Fruit fly (Drosophila melanogaster) whole organism, adult: ENCODE results near the gene kug.

Source experiments
- CG11617 ChIP-seq: fragments of 200-800 bp; sonication (Bioruptor generic); optimal IDR thresholded peaks from 2 replicates; lab custom pipeline; 2017; ENCODE audit warnings: mild to moderate bottlenecking, missing biosample characterization, missing genetic modification reagents, missing genetic modification characterization
- CG12768 ChIP-seq: fragments of 200-800 bp; sonication (Bioruptor generic); optimal IDR thresholded peaks from 2 replicates; lab custom pipeline; 2017; ENCODE audit warnings: missing biosample characterization, missing genetic modification characterization, mild to moderate bottlenecking, moderate library complexity, missing genetic modification reagents
- CG14711 ChIP-seq: fragments of 200-800 bp; sonication (Bioruptor generic); optimal IDR thresholded peaks from 2 replicates; lab custom pipeline; 2018; ENCODE audit warnings: missing biosample characterization, mild to moderate bottlenecking, missing genetic modification characterization, moderate library complexity
- CG1620 ChIP-seq: fragments of 200-800 bp; sonication (Bioruptor generic); optimal IDR thresholded peaks from 2 replicates; lab custom pipeline; 2016; ENCODE audit warnings: missing biosample characterization, missing genetic modification characterization
- CG33017 ChIP-seq: fragments of 200-800 bp; sonication (Bioruptor generic); optimal IDR thresholded peaks from 2 replicates; lab custom pipeline; 2018; ENCODE audit warnings: missing biosample characterization, mild to moderate bottlenecking, missing genetic modification characterization, moderate library complexity
- CG5204 ChIP-seq: fragments of 200-800 bp; sonication (Bioruptor generic); optimal IDR thresholded peaks from 2 replicates; lab custom pipeline; 2016; ENCODE audit warnings: missing biosample characterization, missing genetic modification characterization
- CG7045 ChIP-seq: fragments of 200-800 bp; sonication (Bioruptor generic); optimal IDR thresholded peaks from 2 replicates; lab custom pipeline; 2017; ENCODE audit warnings: missing biosample characterization, mild to moderate bottlenecking, missing genetic modification characterization
- CG7101 ChIP-seq: fragments of 200-800 bp; sonication (Bioruptor generic); optimal IDR thresholded peaks from 2 replicates; lab custom pipeline; 2018; ENCODE audit warnings: missing biosample characterization, mild to moderate bottlenecking, missing genetic modification characterization, moderate library complexity
- Clk ChIP-seq: fragments of 200-800 bp; sonication (Bioruptor generic); optimal IDR thresholded peaks from 2 replicates; lab custom pipeline; 2017; ENCODE audit warnings: missing biosample characterization, missing genetic modification characterization
- Crg-1 ChIP-seq: fragments of 200-800 bp; sonication (Bioruptor generic); optimal IDR thresholded peaks from 2 replicates; lab custom pipeline; 2016; ENCODE audit warnings: missing biosample characterization, missing genetic modification characterization
- Hr96 ChIP-seq: fragments of 200-800 bp; sonication (Bioruptor generic); optimal IDR thresholded peaks from 2 replicates; lab custom pipeline; 2016; ENCODE audit warnings: missing biosample characterization, missing genetic modification characterization
- Mnt ChIP-seq: fragments of 200-800 bp; sonication (Bioruptor generic); optimal IDR thresholded peaks from 2 replicates; lab custom pipeline; 2016; ENCODE audit warnings: missing biosample characterization, mild to moderate bottlenecking, missing genetic modification characterization
- bab1 ChIP-seq: fragments of 200-800 bp; sonication (Bioruptor generic); optimal IDR thresholded peaks from 3 replicates; lab custom pipeline; 2019; ENCODE audit warnings: missing biosample characterization, mild to moderate bottlenecking, missing genetic modification characterization, moderate library complexity
- cic ChIP-seq: fragments of 200-800 bp; sonication (Bioruptor generic); optimal IDR thresholded peaks from 2 replicates; lab custom pipeline; 2017; ENCODE audit warnings: missing biosample characterization, mild to moderate bottlenecking, missing genetic modification characterization, moderate library complexity
- cnc ChIP-seq, 2 experiments: fragments of >200 bp; optimal IDR thresholded peaks; 2 replicates each; lab custom pipeline; 2017
- kay ChIP-seq: fragments of 200-800 bp; sonication (Bioruptor generic); peaks from one replicate; lab custom pipeline; 2016; ENCODE audit warnings: missing biosample characterization, missing genetic modification characterization, borderline replicate concordance
- ovo ChIP-seq: fragments of 200-800 bp; sonication (Bioruptor generic); optimal IDR thresholded peaks from 2 replicates; lab custom pipeline; 2016; ENCODE audit warnings: missing biosample characterization, missing genetic modification characterization
- pad ChIP-seq: fragments of 200-800 bp; sonication (Bioruptor generic); optimal IDR thresholded peaks from 3 replicates; lab custom pipeline; 2017; ENCODE audit warnings: missing biosample characterization, missing genetic modification characterization, mild to moderate bottlenecking, moderate library complexity, missing genetic modification reagents
- tj ChIP-seq: fragments of 200-800 bp; sonication (Bioruptor generic); optimal IDR thresholded peaks from 3 replicates; lab custom pipeline; 2017; ENCODE audit warnings: missing biosample characterization, mild to moderate bottlenecking, missing genetic modification characterization, moderate library complexity
- toe ChIP-seq: fragments of 200-800 bp; sonication (Bioruptor generic); optimal IDR thresholded peaks from 2 replicates; lab custom pipeline; 2016; ENCODE audit warnings: missing biosample characterization, missing genetic modification characterization

Gene kug

dm6 chr3L:20005033-20005782 lies at the start of gene kug:
Gene kug (plus strand): TSS chr3L:20005301.
- TF ChIP-seq CG12768 (GFP tag; lab: Kevin White, UChicago), result no peak
- peak; percentile 79 for TF ChIP-seq pad (GFP tag; lab: Kevin White, UChicago)

- no peak for TF ChIP-seq Crg-1 (GFP tag; lab: Kevin White, UChicago)
- no peak for TF ChIP-seq pad (GFP tag; lab: Kevin White, UChicago)
- TF ChIP-seq tj (GFP tag; lab: Kevin White, UChicago), result no peak
- TF ChIP-seq CG33017 (tag; lab: Kevin White, UChicago), result no peak
- no peak for TF ChIP-seq CG5204
- no peak for TF ChIP-seq CG7045 (GFP tag; lab: Kevin White, UChicago)
- TF ChIP-seq CG11617 (GFP tag; lab: Kevin White, UChicago), result no peak
- no peak for TF ChIP-seq Mnt (GFP tag; lab: Kevin White, UChicago)
- no peak for TF ChIP-seq CG12768 (GFP tag; lab: Kevin White, UChicago)
- no peak for TF ChIP-seq kay (GFP tag; lab: Kevin White, UChicago)
- no peak for TF ChIP-seq cnc (optimal IDR thresholded peaks at IDR 0.05; lab: Kevin White, UChicago)
- no peak for TF ChIP-seq ovo (GFP tag; lab: Kevin White, UChicago)
Observed at dm6 chr3L:19955699-19956098, 49.4 kb upstream of the kug start, which contains the start of gene CG42263. Gene CG42263 (minus strand): TSS chr3L:19955799.

dm6 chr3L:19961805-19962204 lies 43.3 kb upstream of the kug start:
- no peak for TF ChIP-seq pad (GFP tag; lab: Kevin White, UChicago)
- no peak for TF ChIP-seq CG1620 (GFP tag; lab: Kevin White, UChicago)
- TF ChIP-seq kay (GFP tag; lab: Kevin White, UChicago), result no peak
- TF ChIP-seq toe (GFP tag; lab: Kevin White, UChicago), result no peak
- no peak for TF ChIP-seq CG11617 (GFP tag; lab: Kevin White, UChicago)
- TF ChIP-seq Hr96 (GFP tag; lab: Kevin White, UChicago), result no peak
- no peak for TF ChIP-seq CG7101
- no peak for TF ChIP-seq Crg-1 (GFP tag; lab: Kevin White, UChicago)

dm6 chr3L:19968725-19969598 lies 36.1 kb upstream of the kug start:
- no peak for TF ChIP-seq Clk (GFP tag; lab: Kevin White, UChicago)
- no peak for TF ChIP-seq kay (GFP tag; lab: Kevin White, UChicago)
- TF ChIP-seq Crg-1 (GFP tag; lab: Kevin White, UChicago), result no peak
- no peak for TF ChIP-seq tj (GFP tag; lab: Kevin White, UChicago)
- TF ChIP-seq Mnt (GFP tag; lab: Kevin White, UChicago), result no peak
- no peak for TF ChIP-seq cic (GFP tag; lab: Kevin White, UChicago)
- TF ChIP-seq cnc (optimal IDR thresholded peaks at IDR 0.05; lab: Kevin White, UChicago), result no peak
- TF ChIP-seq CG7045 (GFP tag; lab: Kevin White, UChicago), result no peak
- no peak for TF ChIP-seq CG7101
- TF ChIP-seq ovo (GFP tag; lab: Kevin White, UChicago), result no peak
- no peak for TF ChIP-seq toe (GFP tag; lab: Kevin White, UChicago)

dm6 chr3L:19978088-19978487 lies 27.0 kb upstream of the kug start:
- TF ChIP-seq cic (GFP tag; lab: Kevin White, UChicago) (no peak), tj (GFP tag; lab: Kevin White, UChicago) (peak; percentile 95), toe (GFP tag; lab: Kevin White, UChicago) (no peak), CG33017 (tag; lab: Kevin White, UChicago) (no peak), CG11617 (GFP tag; lab: Kevin White, UChicago) (no peak), Mnt (GFP tag; lab: Kevin White, UChicago) (no peak), Crg-1 (GFP tag; lab: Kevin White, UChicago) (no peak), pad (GFP tag; lab: Kevin White, UChicago) (no peak)

dm6 chr3L:19979592-19979991 lies 25.5 kb upstream of the kug start, which contains the start of gene CG14182:
Gene CG14182 (minus strand): TSS chr3L:19979812.
- peak; percentile 24 for TF ChIP-seq bab1 (GFP tag; lab: Kevin White, UChicago)
- no peak for TF ChIP-seq tj (GFP tag; lab: Kevin White, UChicago)

- TF ChIP-seq Mnt (GFP tag; lab: Kevin White, UChicago) (no peak), CG5204 (no peak), cnc (optimal IDR thresholded peaks at IDR 0.05; lab: Kevin White, UChicago) (no peak), kay (GFP tag; lab: Kevin White, UChicago) (no peak), CG11617 (GFP tag; lab: Kevin White, UChicago) (no peak), CG7101 (no peak), toe (GFP tag; lab: Kevin White, UChicago) (no peak), Crg-1 (GFP tag; lab: Kevin White, UChicago) (no peak), CG1620 (GFP tag; lab: Kevin White, UChicago) (no peak), Clk (GFP tag; lab: Kevin White, UChicago) (no peak), ovo (GFP tag; lab: Kevin White, UChicago) (no peak), CG14711 (tag; lab: Kevin White, UChicago) (no peak), CG7045 (GFP tag; lab: Kevin White, UChicago) (no peak), tj (GFP tag; lab: Kevin White, UChicago) (no peak), pad (GFP tag; lab: Kevin White, UChicago) (no peak), Hr96 (GFP tag; lab: Kevin White, UChicago) (no peak), CG33017 (tag; lab: Kevin White, UChicago) (no peak), CG12768 (GFP tag; lab: Kevin White, UChicago) (no peak), bab1 (GFP tag; lab: Kevin White, UChicago) (no peak)
Observed at dm6 chr3L:19981385-19981784, 23.7 kb upstream of the kug start, which contains the start of gene CG17732. Gene CG17732 (plus strand): TSS chr3L:19981685.
